Fruit fly (Drosophila melanogaster): ENCODE data around the gene CG43814.

The CG43814 gene

DNA sequence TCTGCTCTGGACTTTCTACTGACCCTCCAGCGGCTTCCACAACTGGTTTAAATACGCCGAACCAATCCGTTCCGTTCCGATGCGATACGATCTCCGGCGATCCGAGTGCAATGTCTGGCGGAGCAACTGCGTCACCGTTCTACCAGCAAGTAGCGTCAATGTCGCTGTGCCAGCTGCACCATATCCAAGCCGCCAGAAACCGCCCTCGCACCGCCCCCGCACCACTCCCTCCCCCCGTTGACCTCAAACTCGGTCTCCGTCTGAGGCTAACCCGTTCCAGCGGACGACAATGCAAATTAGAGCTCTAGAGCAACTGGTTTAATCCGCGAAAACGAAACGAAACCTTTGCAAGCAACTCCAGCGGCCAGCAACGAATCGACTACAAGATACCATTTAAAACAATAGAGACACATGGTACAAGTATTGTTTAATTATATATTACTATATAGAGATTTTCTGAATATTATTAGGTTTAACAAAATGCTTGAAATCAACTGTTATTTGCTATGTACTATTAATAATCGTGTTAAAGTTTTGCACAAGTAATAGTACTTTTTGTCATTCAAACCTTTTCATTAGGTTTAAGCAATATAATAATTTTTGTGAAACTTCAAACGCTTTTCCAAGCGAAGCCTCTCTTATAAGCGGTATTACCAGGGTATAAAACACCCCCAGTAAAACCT, 6.0 kb upstream of the CG43814 start, which contains the start of the genes CG10570 and CG42502:
Gene CG10570 (minus strand): TSS at position 293 of the 683 bp plus-strand sequence.
Gene CG42502 (minus strand): TSS at position 293 of the 683 bp plus-strand sequence.
- 0 out of 3 replicates have a peak, but pooled peaks have one; percentile 12 for TF ChIP-seq CG6163 (GFP tag; IDR thresholded peaks at IDR 0.05)
- peak; percentile 93 for TF ChIP-seq CG1621 (tag; optimal IDR thresholded peaks at IDR 0.05)
- TF ChIP-seq CG11294 (GFP tag; IDR thresholded peaks at IDR 0.05), result no peak
- no peak for TF ChIP-seq CG16779 (tag; optimal IDR thresholded peaks at IDR 0.05)
- no peak for TF ChIP-seq CG7368 (GFP tag; optimal IDR thresholded peaks at IDR 0.05)
- TF ChIP-seq Eip75B (GFP tag; optimal IDR thresholded peaks at IDR 0.05), result no peak
- TF ChIP-seq spab (GFP tag; optimal IDR thresholded peaks at IDR 0.05), result peak; percentile 12
- peak in 1 of 2 experiments; percentile 43 for TF ChIP-seq ss (GFP tag; optimal IDR thresholded peaks at IDR 0.05)
- TF ChIP-seq CG6792 (GFP tag; optimal IDR thresholded peaks at IDR 0.05), result no peak
- peak; percentile 32 for TF ChIP-seq OdsH (GFP tag; optimal IDR thresholded peaks at IDR 0.05)
- TF ChIP-seq Eip78C (GFP tag), result peak; percentile 74
- peak; percentile 40 for TF ChIP-seq CG3032 (tag; optimal IDR thresholded peaks at IDR 0.05)
- peak; percentile 9 for TF ChIP-seq acj6 (GFP tag; optimal IDR thresholded peaks at IDR 0.05)
- peak; percentile 50 for TF ChIP-seq CG8632 (GFP tag; optimal IDR thresholded peaks at IDR 0.05)
- peak; percentile 10 for TF ChIP-seq Sox15 (GFP tag; optimal IDR thresholded peaks at IDR 0.05)
- peak; percentile 37 for TF ChIP-seq CG6808 (GFP tag; optimal IDR thresholded peaks at IDR 0.05)
- TF ChIP-seq Smox (GFP tag; optimal IDR thresholded peaks at IDR 0.05), result peak; percentile 16
- peak; percentile 49 for TF ChIP-seq CG10669 (GFP tag; optimal IDR thresholded peaks at IDR 0.05)
- TF ChIP-seq lz (GFP tag; optimal IDR thresholded peaks at IDR 0.05), result no peak
- peak; percentile 48 for TF ChIP-seq CG34406 (GFP tag; optimal IDR thresholded peaks at IDR 0.05)
- TF ChIP-seq dsx (GFP tag; optimal IDR thresholded peaks at IDR 0.05; ENCODE audit: poor library complexity, severe bottlenecking), result peak; percentile 33
- TF ChIP-seq fd85E (GFP tag; optimal IDR thresholded peaks at IDR 0.05), result no peak
- TF ChIP-seq CG10631 (GFP tag; optimal IDR thresholded peaks at IDR 0.05), result peak; percentile 21
- TF ChIP-seq CG31627 (GFP tag; optimal IDR thresholded peaks at IDR 0.05), result no peak
- peak; percentile 38 for TF ChIP-seq Ets96B (tag; optimal IDR thresholded peaks at IDR 0.05)
- peak; percentile 30 for TF ChIP-seq CG11902 (GFP tag; optimal IDR thresholded peaks at IDR 0.05)
- TF ChIP-seq CG9139 (GFP tag; optimal IDR thresholded peaks at IDR 0.05), result no peak
- TF ChIP-seq Met (GFP tag; optimal IDR thresholded peaks at IDR 0.05), result no peak
- peak; percentile 17 for TF ChIP-seq topi (GFP tag; optimal IDR thresholded peaks at IDR 0.05)
- no peak for TF ChIP-seq dac (GFP tag; optimal IDR thresholded peaks at IDR 0.05)
- TF ChIP-seq svp (GFP tag), result peak; percentile 60
- peak; percentile 11 for TF ChIP-seq achi (GFP tag; optimal IDR thresholded peaks at IDR 0.05)

DNA sequence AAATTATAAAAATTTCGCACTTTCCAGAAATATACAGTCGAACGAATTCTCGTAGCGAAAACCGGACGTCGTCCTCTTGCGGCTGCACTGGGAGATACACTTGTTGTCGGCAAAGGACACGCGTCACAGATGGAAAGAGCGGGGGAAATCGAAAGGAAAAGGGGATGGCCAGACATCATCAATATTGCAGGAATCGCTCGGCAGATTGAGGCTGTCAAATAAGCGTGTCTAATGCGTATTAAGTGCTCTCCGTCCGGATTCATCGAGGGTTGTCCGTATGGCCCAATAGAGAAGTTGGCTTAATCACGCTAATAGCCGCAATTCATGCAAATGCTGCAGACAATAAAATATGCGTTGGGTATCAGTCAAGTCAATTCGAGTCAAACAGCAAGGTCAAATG, 4.3 kb upstream of the CG43814 start:
- no peak for TF ChIP-seq svp (GFP tag)
- no peak for TF ChIP-seq fd85E (GFP tag; optimal IDR thresholded peaks at IDR 0.05)
- no peak for TF ChIP-seq net (GFP tag; optimal IDR thresholded peaks at IDR 0.05)
- no peak for TF ChIP-seq CG1621 (tag; optimal IDR thresholded peaks at IDR 0.05)
- TF ChIP-seq OdsH (GFP tag; optimal IDR thresholded peaks at IDR 0.05), result no peak
- no peak for TF ChIP-seq ss (GFP tag; optimal IDR thresholded peaks at IDR 0.05)
- no peak for TF ChIP-seq topi (GFP tag; optimal IDR thresholded peaks at IDR 0.05)
- no peak for TF ChIP-seq CG3032 (tag; optimal IDR thresholded peaks at IDR 0.05)
- no peak for TF ChIP-seq salr (GFP tag; optimal IDR thresholded peaks at IDR 0.05)
- no peak for TF ChIP-seq CG6808 (GFP tag; optimal IDR thresholded peaks at IDR 0.05)
- TF ChIP-seq Eip93F (GFP tag; optimal IDR thresholded peaks at IDR 0.05), result no peak
- no peak for TF ChIP-seq cyc (GFP tag; optimal IDR thresholded peaks at IDR 0.05)
- no peak for TF ChIP-seq Sox14 (GFP tag; optimal IDR thresholded peaks at IDR 0.05)
- no peak for TF ChIP-seq pdm3 (GFP tag; optimal IDR thresholded peaks at IDR 0.05)
- no peak for TF ChIP-seq Eip75B (GFP tag; optimal IDR thresholded peaks at IDR 0.05)
- TF ChIP-seq CG32006 (GFP tag; optimal IDR thresholded peaks at IDR 0.05), result no peak
- no peak for TF ChIP-seq CG10669 (GFP tag; optimal IDR thresholded peaks at IDR 0.05)
- no peak for TF ChIP-seq CG15336 (GFP tag; IDR thresholded peaks at IDR 0.05)

Data from whole organism, prepupa.